Worm (Caenorhabditis elegans) whole organism, young adult: ENCODE data around the gene ani-3.

Experiments used
- ama-1 ChIP-seq, 3 experiments: fragments of 150-350 bp in 1 of 3; sonication (generic microtip) in 2 of 3; optimal IDR thresholded peaks; 2 replicates each; lab custom pipeline; 2014 to 2018; ENCODE audit warnings: missing biosample characterization in 2 of 3, missing genetic modification characterization in 2 of 3, missing genetic modification reagents in 2 of 3
- ceh-58 ChIP-seq: fragments of 200-800 bp; sonication (Bioruptor generic); IDR thresholded peaks from 2 replicates; pipeline ENCODE4 v1.3.6; 2022; ENCODE audit warnings: missing genetic modification characterization, missing compliant biosample characterization
- egl-44 ChIP-seq: fragments of 200-800 bp; sonication (Bioruptor generic); IDR thresholded peaks from 2 replicates; pipeline ENCODE4 v1.3.6; 2022; ENCODE audit warnings: missing genetic modification reagents, missing genetic modification characterization, missing compliant biosample characterization
- ekl-4 ChIP-seq: fragments of 200-800 bp; sonication (Bioruptor generic); IDR thresholded peaks from 2 replicates; pipeline ENCODE4 v1.3.6; 2022; ENCODE audit warnings: missing genetic modification reagents, missing genetic modification characterization, missing compliant biosample characterization
- nfya-1 ChIP-seq: sonication (generic microtip); optimal IDR thresholded peaks from 2 replicates; lab custom pipeline; 2017; ENCODE audit warnings: antibody characterized with exemption, missing compliant biosample characterization, missing genetic modification characterization, borderline replicate concordance; ENCODE audit not compliant: insufficient read depth
- nfyb-1 ChIP-seq: fragments of 200-800 bp; sonication (Bioruptor generic); IDR thresholded peaks from 2 replicates; pipeline ENCODE4 v1.3.6; 2022; ENCODE audit warnings: missing genetic modification reagents, missing genetic modification characterization, missing compliant biosample characterization
- nhr-27 ChIP-seq: fragments of 200-800 bp; sonication (Bioruptor generic); optimal IDR thresholded peaks from 2 replicates; lab custom pipeline; 2018; ENCODE audit warnings: mild to moderate bottlenecking, missing genetic modification characterization, moderate library complexity, missing compliant biosample characterization

DNA sequence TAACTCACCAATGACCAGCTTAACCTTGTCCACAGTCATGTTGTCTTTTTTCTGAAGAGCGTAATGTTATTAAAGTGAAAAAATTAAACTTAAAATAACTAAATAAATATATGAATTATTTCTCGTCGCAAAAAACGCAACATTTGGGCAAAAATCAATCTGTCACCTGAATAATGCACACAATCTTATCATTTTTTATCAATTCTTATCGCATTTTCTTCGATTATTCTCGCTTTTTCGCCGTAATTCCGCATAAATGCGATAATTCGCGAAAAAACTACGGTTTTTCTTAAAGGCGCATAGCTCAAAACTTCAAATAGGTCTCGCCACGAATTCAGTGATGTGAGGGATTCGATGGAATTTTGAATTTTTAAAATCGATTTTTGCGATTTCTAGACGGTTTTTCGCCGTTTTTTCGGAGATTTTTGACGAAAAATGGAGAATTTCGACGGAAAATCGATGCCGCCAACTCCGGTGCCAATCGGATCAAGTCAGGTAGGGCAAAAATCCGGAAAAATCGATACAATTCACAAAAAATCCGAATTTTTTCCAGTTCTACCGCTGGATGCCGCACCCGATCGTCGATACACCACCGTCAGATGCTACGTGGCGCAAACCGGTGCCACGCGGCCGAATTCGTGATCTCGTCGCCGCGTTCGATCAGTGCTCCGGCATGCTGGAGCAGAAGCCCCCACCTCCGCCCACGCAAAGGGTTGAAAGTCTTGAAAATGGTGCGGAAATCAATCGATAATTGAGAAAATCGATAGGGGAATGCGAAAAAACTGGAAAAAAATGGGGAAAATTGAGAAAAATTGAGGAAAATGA is at the start of gene ani-3, which contains the start of gene Y43F8C.13:
- no peak for TF ChIP-seq nhr-27
- no peak for TF ChIP-seq nfya-1 (tag; lab: Kevin White, UChicago)
- TF ChIP-seq nfyb-1 (GFP tag; lab: Robert Waterston, UW) = no peak
- TF ChIP-seq egl-44 (GFP tag; lab: Robert Waterston, UW) = no peak
- TF ChIP-seq ceh-58 = no peak
- TF ChIP-seq ekl-4 (GFP tag; lab: Robert Waterston, UW) = no peak
- TF ChIP-seq ama-1 (optimal IDR thresholded peaks at IDR 0.05; lab: Kevin White, UChicago) = no peak
- TF ChIP-seq ama-1 (GFP tag; optimal IDR thresholded peaks at IDR 0.05; lab: Kevin White, UChicago) = no peak
